Fruit fly (Drosophila melanogaster): ENCODE results near the gene CG8565.

Gene CG8565

dm6 chrX:15869843-15870242 is 32.2 kb downstream of the CG8565 start, which contains the start of gene CG16952 (continued):
- no peak for TF ChIP-seq Aef1 (GFP tag; IDR thresholded peaks at IDR 0.05)
- TF ChIP-seq CG15514 (GFP tag; optimal IDR thresholded peaks at IDR 0.05): peak; percentile 53
- peak; percentile 2 for TF ChIP-seq sd (tag; optimal IDR thresholded peaks at IDR 0.05)
- peak; percentile 58 for TF ChIP-seq CG1603 (tag; optimal IDR thresholded peaks at IDR 0.05)
- peak; percentile 30 for TF ChIP-seq CG8924 (tag; optimal IDR thresholded peaks at IDR 0.05)
- TF ChIP-seq CG7963 (GFP tag; IDR thresholded peaks at IDR 0.05; ENCODE audit: partially characterized antibody): peak; percentile 88
- TF ChIP-seq pros (GFP tag; optimal IDR thresholded peaks at IDR 0.05): no peak
- TF ChIP-seq danr (GFP tag; IDR thresholded peaks at IDR 0.05): no peak
- TF ChIP-seq CG34224 (GFP tag; IDR thresholded peaks at IDR 0.05; ENCODE audit: partially characterized antibody): peak; percentile 85
- no peak for TF ChIP-seq CG18262 (tag; optimal IDR thresholded peaks at IDR 0.05)
- TF ChIP-seq Hr78 (GFP tag; optimal IDR thresholded peaks at IDR 0.05): no peak
- TF ChIP-seq CG2678 (tag; optimal IDR thresholded peaks at IDR 0.05): no peak
- no peak for TF ChIP-seq CG9876 (GFP tag; optimal IDR thresholded peaks at IDR 0.05)
- TF ChIP-seq Sry-β (GFP tag; optimal IDR thresholded peaks at IDR 0.05): no peak
- no peak for TF ChIP-seq schlank (tag; optimal IDR thresholded peaks at IDR 0.05)
- peak; percentile 63 for TF ChIP-seq CG9797 (GFP tag; optimal IDR thresholded peaks at IDR 0.05)
- no peak for TF ChIP-seq vfl (GFP tag; optimal IDR thresholded peaks at IDR 0.05)
- TF ChIP-seq fd3F (GFP tag; optimal IDR thresholded peaks at IDR 0.05): no peak
- no peak for TF ChIP-seq CG9609 (GFP tag; optimal IDR thresholded peaks at IDR 0.05)
- TF ChIP-seq Doc3 (GFP tag; IDR thresholded peaks at IDR 0.05; ENCODE audit: partially characterized antibody): peak; percentile 88
- TF ChIP-seq lab (GFP tag; optimal IDR thresholded peaks at IDR 0.05): no peak
- no peak for TF ChIP-seq sim (GFP tag; IDR thresholded peaks at IDR 0.05)
- TF ChIP-seq CG13424 (tag; optimal IDR thresholded peaks at IDR 0.05): no peak
- TF ChIP-seq bsh (GFP tag; optimal IDR thresholded peaks at IDR 0.05): no peak
- no peak for TF ChIP-seq Doc2 (GFP tag; IDR thresholded peaks at IDR 0.05)
- no peak for TF ChIP-seq CG4730 (GFP tag; IDR thresholded peaks at IDR 0.05)
- TF ChIP-seq Chrac-16 (GFP tag; optimal IDR thresholded peaks at IDR 0.05): no peak
- TF ChIP-seq prd (optimal IDR thresholded peaks at IDR 0.05): no peak
- no peak for TF ChIP-seq prd (GFP tag; IDR thresholded peaks at IDR 0.05)
- TF ChIP-seq ara (GFP tag; IDR thresholded peaks at IDR 0.05): no peak
- no peak for TF ChIP-seq Hr51 (GFP tag; optimal IDR thresholded peaks at IDR 0.05)
- TF ChIP-seq Ets65A (GFP tag): no peak
- TF ChIP-seq zfh1 (GFP tag; IDR thresholded peaks at IDR 0.05): no peak
- TF ChIP-seq CG5953 (GFP tag; IDR thresholded peaks at IDR 0.05): no peak
- no peak for TF ChIP-seq CG2199 (GFP tag; IDR thresholded peaks at IDR 0.05)
- TF ChIP-seq CG11695 (GFP tag; IDR thresholded peaks at IDR 0.05): no peak
- TF ChIP-seq sug (tag; optimal IDR thresholded peaks at IDR 0.05): no peak
- no peak for TF ChIP-seq mirr (GFP tag; optimal IDR thresholded peaks at IDR 0.05)
- TF ChIP-seq NC2β (GFP tag; optimal IDR thresholded peaks at IDR 0.05): peak; percentile 14
- TF ChIP-seq pan (optimal IDR thresholded peaks at IDR 0.05): no peak
- TF ChIP-seq pan (GFP tag; optimal IDR thresholded peaks at IDR 0.05 in 1 of 2, IDR thresholded peaks at IDR 0.05 in 1 of 2): no peak
- TF ChIP-seq sna (GFP tag; IDR thresholded peaks at IDR 0.05; ENCODE audit: partially characterized antibody): peak; percentile 91
- no peak for TF ChIP-seq CG12219 (GFP tag; optimal IDR thresholded peaks at IDR 0.05)
- no peak for TF ChIP-seq az2 (GFP tag; optimal IDR thresholded peaks at IDR 0.05)
- no peak for TF ChIP-seq nau (GFP tag; optimal IDR thresholded peaks at IDR 0.05)
- no peak for TF ChIP-seq CG6683 (GFP tag; optimal IDR thresholded peaks at IDR 0.05)
- no peak for TF ChIP-seq ap (GFP tag; IDR thresholded peaks at IDR 0.05)
- TF ChIP-seq nerfin-2 (GFP tag; IDR thresholded peaks at IDR 0.05; ENCODE audit: partially characterized antibody): peak; percentile 95
- TF ChIP-seq sima (GFP tag; optimal IDR thresholded peaks at IDR 0.05): no peak
- peak; percentile 66 for TF ChIP-seq Med (GFP tag)
- no peak for TF ChIP-seq CG6254 (GFP tag; optimal IDR thresholded peaks at IDR 0.05)

All from whole organism, embryonic.